Worm (Caenorhabditis elegans) whole organism, young adult: ENCODE measurements around the gene bath-10.

Experiments used
- B0336.3 ChIP-seq: fragments of 200-800 bp; sonication (Bioruptor generic); IDR thresholded peaks from 2 replicates; pipeline ENCODE4 v1.3.6; 2022; ENCODE audit warnings: missing genetic modification characterization, missing compliant biosample characterization
- F22D6.2 ChIP-seq: sonication (generic microtip); optimal IDR thresholded peaks from 2 replicates; lab custom pipeline; 2016; ENCODE audit warnings: mild to moderate bottlenecking, missing genetic modification characterization, missing compliant biosample characterization
- F57A8.1 ChIP-seq: fragments of 200-800 bp; sonication (Bioruptor generic); optimal IDR thresholded peaks from 2 replicates; lab custom pipeline; 2018; ENCODE audit warnings: mild to moderate bottlenecking, missing genetic modification characterization, moderate library complexity, missing compliant biosample characterization
- K11D2.4 ChIP-seq: fragments of 200-800 bp; sonication (Bioruptor generic); IDR thresholded peaks from 2 replicates; pipeline ENCODE4 v1.3.6; 2022; ENCODE audit warnings: missing genetic modification reagents, missing genetic modification characterization, missing compliant biosample characterization
- K12H6.12 ChIP-seq: fragments of 200-800 bp; sonication (Bioruptor generic); optimal IDR thresholded peaks from 2 replicates; lab custom pipeline; 2018; ENCODE audit warnings: mild to moderate bottlenecking, missing genetic modification characterization, missing compliant biosample characterization
- ZK185.1 ChIP-seq: sonication (generic microtip); optimal IDR thresholded peaks from 2 replicates; lab custom pipeline; 2016; ENCODE audit warnings: mild to moderate bottlenecking, missing genetic modification characterization, missing compliant biosample characterization; ENCODE audit not compliant: poor library complexity, severe bottlenecking
- akir-1 ChIP-seq: fragments of 200-800 bp; sonication (Bioruptor generic); optimal IDR thresholded peaks from 2 replicates; lab custom pipeline; 2018; ENCODE audit warnings: mild to moderate bottlenecking, missing genetic modification characterization, moderate library complexity, missing compliant biosample characterization
- aptf-2 ChIP-seq: fragments of 200-800 bp; sonication (Bioruptor generic); conservative IDR thresholded peaks from 2 replicates; pipeline ENCODE4 v1.3.6; 2022; ENCODE audit warnings: missing genetic modification reagents, missing genetic modification characterization, missing compliant biosample characterization
- aptf-3 ChIP-seq: fragments of 200-800 bp; sonication (Bioruptor generic); IDR thresholded peaks from 2 replicates; pipeline ENCODE4 v1.3.6; 2022; ENCODE audit warnings: missing genetic modification characterization, missing compliant biosample characterization
- athp-1 ChIP-seq: sonication (generic microtip); optimal IDR thresholded peaks from 2 replicates; lab custom pipeline; 2017; ENCODE audit warnings: mild to moderate bottlenecking, missing genetic modification characterization, missing compliant biosample characterization
- attf-3 ChIP-seq: fragments of 200-800 bp; sonication (Bioruptor generic); conservative IDR thresholded peaks from 2 replicates; pipeline ENCODE4 v1.3.6; 2022; ENCODE audit warnings: missing genetic modification reagents, missing genetic modification characterization, missing compliant biosample characterization
- bed-1 ChIP-seq: fragments of 200-800 bp; sonication (Bioruptor generic); IDR thresholded peaks from 2 replicates; pipeline ENCODE4 v1.3.6; 2022; ENCODE audit warnings: missing genetic modification reagents, missing genetic modification characterization, missing compliant biosample characterization
- bed-2 ChIP-seq: fragments of 200-800 bp; sonication (Bioruptor generic); IDR thresholded peaks from 2 replicates; pipeline ENCODE4 v1.3.6; 2022; ENCODE audit warnings: missing genetic modification reagents, missing genetic modification characterization, missing compliant biosample characterization
- cebp-1 ChIP-seq, 2 experiments: fragments of 200-800 bp in 1 of 2; sonication (Bioruptor generic) in 1 of 2; sonication (generic microtip) in 1 of 2; IDR thresholded peaks in 1 of 2; optimal IDR thresholded peaks in 1 of 2; 2 replicates each; pipeline versions ENCODE4 v1.3.6 to Lab custom; 2017 to 2022; ENCODE audit warnings: missing compliant biosample characterization in 2 of 2, missing genetic modification characterization in 2 of 2, mild to moderate bottlenecking in 1 of 2, missing genetic modification reagents in 1 of 2, moderate library complexity in 1 of 2
- ceh-58 ChIP-seq: fragments of 200-800 bp; sonication (Bioruptor generic); IDR thresholded peaks from 2 replicates; pipeline ENCODE4 v1.3.6; 2022; ENCODE audit warnings: missing genetic modification characterization, missing compliant biosample characterization
- ceh-79 ChIP-seq: sonication (generic microtip); optimal IDR thresholded peaks from 2 replicates; lab custom pipeline; 2017; ENCODE audit warnings: mild to moderate bottlenecking, missing genetic modification characterization, missing compliant biosample characterization
- dpl-1 ChIP-seq: fragments of 150-350 bp; optimal IDR thresholded peaks from 2 replicates; lab custom pipeline; 2014; ENCODE audit warnings: missing biosample characterization, missing genetic modification reagents, missing genetic modification characterization
- efl-1 ChIP-seq: fragments of 150-350 bp; optimal IDR thresholded peaks from 2 replicates; lab custom pipeline; 2014; ENCODE audit warnings: missing biosample characterization, missing genetic modification reagents, missing genetic modification characterization
- egrh-3 ChIP-seq: fragments of 200-800 bp; sonication (Bioruptor generic); IDR thresholded peaks from 2 replicates; pipeline ENCODE4 v1.3.6; 2022; ENCODE audit warnings: missing genetic modification reagents, missing genetic modification characterization, missing compliant biosample characterization
- ets-4 ChIP-seq: fragments of 200-800 bp; sonication (Bioruptor generic); optimal IDR thresholded peaks from 2 replicates; lab custom pipeline; 2018; ENCODE audit warnings: mild to moderate bottlenecking, missing genetic modification characterization, missing compliant biosample characterization
- hlh-12 ChIP-seq: sonication (generic microtip); optimal IDR thresholded peaks from 2 replicates; lab custom pipeline; 2016; ENCODE audit warnings: missing genetic modification characterization, missing compliant biosample characterization
- hmg-1.2 ChIP-seq: fragments of 200-800 bp; sonication (Bioruptor generic); IDR thresholded peaks from 2 replicates; pipeline ENCODE4 v1.3.6; 2022; ENCODE audit warnings: missing genetic modification reagents, missing genetic modification characterization, missing compliant biosample characterization
- lin-35 ChIP-seq, 3 experiments: fragments of 150-350 bp in 2 of 3; sonication (generic microtip) in 1 of 3; optimal IDR thresholded peaks; 2 replicates each; lab custom pipeline; 2014 to 2018; ENCODE audit warnings: missing biosample characterization in 3 of 3, missing genetic modification characterization in 3 of 3, missing genetic modification reagents in 3 of 3
- madf-10 ChIP-seq: sonication (generic microtip); optimal IDR thresholded peaks from 2 replicates; lab custom pipeline; 2016; ENCODE audit warnings: mild to moderate bottlenecking, missing genetic modification characterization, missing compliant biosample characterization
- madf-8 ChIP-seq: fragments of 200-800 bp; sonication (Bioruptor generic); conservative IDR thresholded peaks from 2 replicates; pipeline ENCODE4 v1.3.6; 2022; ENCODE audit warnings: missing genetic modification reagents, missing genetic modification characterization, missing compliant biosample characterization
- mcd-1 ChIP-seq: fragments of 200-800 bp; sonication (Bioruptor generic); IDR thresholded peaks from 2 replicates; pipeline ENCODE4 v1.3.6; 2022; ENCODE audit warnings: missing genetic modification reagents, missing genetic modification characterization, missing compliant biosample characterization
- nhr-120 ChIP-seq: fragments of 200-800 bp; sonication (Bioruptor generic); IDR thresholded peaks from 2 replicates; pipeline ENCODE4 v1.3.6; 2022; ENCODE audit warnings: missing genetic modification characterization, missing compliant biosample characterization
- nhr-80 ChIP-seq: sonication (generic microtip); optimal IDR thresholded peaks from 2 replicates; lab custom pipeline; 2016; ENCODE audit warnings: missing genetic modification characterization, missing compliant biosample characterization
- pbrm-1 ChIP-seq: fragments of 200-800 bp; sonication (Bioruptor generic); IDR thresholded peaks from 2 replicates; pipeline ENCODE4 v1.3.6; 2022; ENCODE audit warnings: missing genetic modification reagents, missing genetic modification characterization, missing compliant biosample characterization
- rec-8 ChIP-seq, 2 experiments: sonication (generic microtip); optimal IDR thresholded peaks; 2 replicates each; lab custom pipeline; 2016; ENCODE audit warnings: mild to moderate bottlenecking in 2 of 2, missing genetic modification characterization in 2 of 2, missing genetic modification reagents in 2 of 2, missing genotype in 2 of 2, missing biosample characterization in 1 of 2, missing compliant biosample characterization in 1 of 2, moderate library complexity in 1 of 2
- snpc-3.4 ChIP-seq: sonication (generic microtip); optimal IDR thresholded peaks from 2 replicates; lab custom pipeline; 2017; ENCODE audit warnings: missing genetic modification characterization, mild to moderate bottlenecking, missing compliant biosample characterization, antibody characterized with exemption, moderate library complexity, missing genotype, missing genetic modification reagents
- sptf-2 ChIP-seq: fragments of 200-800 bp; sonication (Bioruptor generic); optimal IDR thresholded peaks from 2 replicates; lab custom pipeline; 2018; ENCODE audit warnings: mild to moderate bottlenecking, missing genetic modification characterization, missing compliant biosample characterization
- unc-130 ChIP-seq: sonication (generic microtip); optimal IDR thresholded peaks from 2 replicates; lab custom pipeline; 2016; ENCODE audit warnings: missing genetic modification reagents, missing genetic modification characterization, missing compliant biosample characterization
- zfh-2 ChIP-seq: fragments of 200-800 bp; sonication (Bioruptor generic); conservative IDR thresholded peaks from 2 replicates; pipeline ENCODE4 v1.3.6; 2022; ENCODE audit warnings: missing genetic modification reagents, missing genetic modification characterization, missing compliant biosample characterization
- ztf-3 ChIP-seq: fragments of 200-800 bp; sonication (Bioruptor generic); optimal IDR thresholded peaks from 2 replicates; lab custom pipeline; 2018; ENCODE audit warnings: mild to moderate bottlenecking, missing genetic modification characterization, missing compliant biosample characterization

Gene bath-10

DNA sequence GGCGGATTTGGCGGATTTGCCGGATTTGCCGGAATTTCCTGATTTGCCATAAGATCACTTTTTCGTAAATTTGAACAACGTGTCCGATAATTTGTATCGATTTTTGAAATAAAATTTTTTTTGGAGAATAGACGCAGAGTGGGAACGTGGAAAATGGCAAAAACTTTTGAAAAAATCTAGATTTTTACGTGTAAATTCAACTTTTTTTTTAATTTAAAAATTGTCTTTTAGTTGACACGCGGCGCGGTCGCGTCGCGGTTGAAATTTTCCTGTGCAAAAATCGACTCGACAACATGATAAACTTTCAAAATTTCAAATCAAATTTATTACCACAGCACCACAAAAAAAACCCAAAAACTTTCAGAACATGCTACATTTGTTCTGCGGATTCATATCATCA, 20.6 kb downstream of the bath-10 start, which contains the start of gene nep-20:
nep-20 (minus strand) TSS at position 101 of the 400 bp plus-strand sequence.
- no peak for TF ChIP-seq hmg-1.2 (GFP tag; lab: Robert Waterston, UW)
- TF ChIP-seq zfh-2 (GFP tag; lab: Robert Waterston, UW) = no peak
- no peak for TF ChIP-seq aptf-2 (GFP tag; lab: Robert Waterston, UW)
- TF ChIP-seq akir-1 (GFP tag; lab: Kevin White, UChicago) = no peak
- no peak for TF ChIP-seq lin-35 (GFP tag; optimal IDR thresholded peaks at IDR 0.05; lab: Kevin White, UChicago)
- no peak for TF ChIP-seq F22D6.2 (tag; lab: Kevin White, UChicago)
- no peak for TF ChIP-seq cebp-1 (GFP tag; IDR thresholded peaks at IDR 0.05; lab: Robert Waterston, UW)
- no peak for TF ChIP-seq cebp-1 (tag; optimal IDR thresholded peaks at IDR 0.05; lab: Kevin White, UChicago)
- no peak for TF ChIP-seq athp-1
- no peak for TF ChIP-seq sptf-2
- no peak for TF ChIP-seq snpc-3.4 (tag; lab: Kevin White, UChicago)
- TF ChIP-seq nhr-80 (tag; lab: Kevin White, UChicago) = no peak
- no peak for TF ChIP-seq madf-8 (GFP tag; lab: Robert Waterston, UW)
- no peak for TF ChIP-seq nhr-120 (GFP tag; lab: Robert Waterston, UW)
- TF ChIP-seq bed-2 (GFP tag; lab: Robert Waterston, UW) = no peak
- TF ChIP-seq mcd-1 (GFP tag; lab: Robert Waterston, UW) = no peak
- TF ChIP-seq ets-4 (GFP tag; lab: Kevin White, UChicago) = no peak
- no peak for TF ChIP-seq rec-8 (tag; optimal IDR thresholded peaks at IDR 0.05; lab: Kevin White, UChicago)
- no peak for TF ChIP-seq K12H6.12

DNA sequence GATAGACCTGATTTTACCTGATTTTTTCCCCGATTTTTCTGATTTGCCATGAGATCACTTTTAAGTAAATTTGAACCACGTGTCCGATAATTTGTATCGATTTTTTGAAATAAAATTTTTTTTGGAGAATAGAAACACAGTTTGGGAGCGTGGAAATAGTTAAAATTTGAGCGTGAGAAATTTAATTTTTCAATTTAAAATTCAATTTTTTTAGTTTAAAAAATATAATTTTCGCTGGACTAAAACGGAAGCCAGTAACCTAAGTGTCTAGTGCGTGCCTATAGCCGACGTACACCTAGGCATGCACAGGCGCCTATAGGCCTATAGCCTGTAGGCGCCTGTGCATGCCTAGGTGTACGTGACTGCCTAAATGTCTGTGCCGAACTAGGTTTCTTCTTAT, 24.3 kb downstream of the bath-10 start, which contains the start of gene nep-9:
nep-9 (minus strand) TSS at position 101 of the 400 bp plus-strand sequence.
- TF ChIP-seq aptf-2 (GFP tag; lab: Robert Waterston, UW) = no peak
- no peak for TF ChIP-seq hlh-12
- no peak for TF ChIP-seq ceh-79 (tag; lab: Kevin White, UChicago)
- TF ChIP-seq attf-3 (GFP tag; lab: Robert Waterston, UW) = no peak
- TF ChIP-seq F57A8.1 (GFP tag; lab: Kevin White, UChicago) = no peak

DNA sequence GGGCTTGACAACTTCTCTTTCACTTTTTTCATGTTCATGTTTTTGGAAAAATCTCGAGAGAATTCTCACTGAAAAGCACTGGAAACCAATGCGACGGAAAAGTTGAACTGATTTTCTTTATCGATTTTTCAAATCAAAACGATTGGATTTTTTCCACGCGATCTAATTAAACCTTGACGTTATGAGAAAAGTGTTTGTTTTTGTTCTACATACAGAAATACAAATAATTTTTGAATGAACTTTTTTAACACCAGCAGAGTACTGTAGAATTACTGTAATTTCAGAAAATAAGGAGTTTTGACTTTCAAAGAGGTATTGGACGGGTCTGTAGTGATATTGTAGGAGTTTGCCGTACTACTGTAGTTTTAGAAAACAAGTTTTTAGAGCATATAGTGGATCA, 28.0 kb downstream of the bath-10 start, which contains the start of gene nep-10:
nep-10 (minus strand) TSS at position 101 of the 400 bp plus-strand sequence.
- TF ChIP-seq egrh-3 (GFP tag; lab: Robert Waterston, UW) (no peak), aptf-3 (GFP tag; lab: Robert Waterston, UW) (no peak), K11D2.4 (no peak), pbrm-1 (GFP tag; lab: Robert Waterston, UW) (no peak), unc-130 (GFP tag; lab: Kevin White, UChicago) (no peak), madf-10 (tag; lab: Kevin White, UChicago) (no peak), dpl-1 (no peak), bed-1 (GFP tag; lab: Robert Waterston, UW) (no peak), ZK185.1 (tag; lab: Kevin White, UChicago) (no peak), efl-1 (GFP tag; lab: Kevin White, UChicago) (no peak), B0336.3 (no peak), ceh-58 (GFP tag; lab: Robert Waterston, UW) (no peak), ztf-3 (GFP tag; lab: Kevin White, UChicago) (no peak), K12H6.12 (no peak)
